Fruit fly (Drosophila melanogaster) whole organism, embryonic: ENCODE results near the gene SsRbeta.

Experiments used
- B-H1 ChIP-seq: fragments of 200-800 bp; sonication (Bioruptor generic); IDR thresholded peaks from 3 replicates; pipeline ENCODE4 v1.3.6; 2022; ENCODE audit warnings: missing biosample characterization, missing genetic modification characterization
- CG10209 ChIP-seq: fragments of 200-800 bp; sonication (Bioruptor generic); optimal IDR thresholded peaks from 3 replicates; lab custom pipeline; 2017; ENCODE audit warnings: missing biosample characterization, mild to moderate bottlenecking, missing genetic modification characterization, missing genetic modification reagents
- CG10267 ChIP-seq: fragments of 200-800 bp; sonication (Bioruptor generic); optimal IDR thresholded peaks from 2 replicates; lab custom pipeline; 2018; ENCODE audit warnings: missing biosample characterization, mild to moderate bottlenecking, missing genetic modification characterization, moderate library complexity
- CG10979 ChIP-seq: fragments of 200-800 bp; sonication (Bioruptor generic); optimal IDR thresholded peaks from 2 replicates; lab custom pipeline; 2018; ENCODE audit warnings: missing biosample characterization, mild to moderate bottlenecking, missing genetic modification characterization, moderate library complexity
- CG11504 ChIP-seq: fragments of 200-800 bp; sonication (Bioruptor generic); optimal IDR thresholded peaks from 3 replicates; lab custom pipeline; 2019; ENCODE audit warnings: missing biosample characterization, mild to moderate bottlenecking, missing genetic modification characterization, moderate library complexity
- CG11723 ChIP-seq: fragments of 200-800 bp; sonication (Bioruptor generic); optimal IDR thresholded peaks from 2 replicates; lab custom pipeline; 2017; ENCODE audit warnings: missing biosample characterization, mild to moderate bottlenecking, missing genetic modification characterization
- CG12219 ChIP-seq: fragments of 200-800 bp; sonication (Bioruptor generic); optimal IDR thresholded peaks from 3 replicates; lab custom pipeline; 2018; ENCODE audit warnings: missing biosample characterization, mild to moderate bottlenecking, missing genetic modification characterization
- CG12391 ChIP-seq: fragments of 200-800 bp; sonication (Bioruptor generic); optimal IDR thresholded peaks from 3 replicates; lab custom pipeline; 2018; ENCODE audit warnings: missing biosample characterization, mild to moderate bottlenecking, missing genetic modification characterization, moderate library complexity
- CG12659 ChIP-seq: fragments of 200-800 bp; sonication (Bioruptor generic); optimal IDR thresholded peaks from 3 replicates; lab custom pipeline; 2017; ENCODE audit warnings: mild to moderate bottlenecking, missing biosample characterization, missing genetic modification reagents, missing genetic modification characterization
- CG13424 ChIP-seq: fragments of 200-800 bp; sonication (Bioruptor generic); optimal IDR thresholded peaks from 2 replicates; lab custom pipeline; 2019; ENCODE audit warnings: missing biosample characterization, mild to moderate bottlenecking, missing genetic modification characterization, moderate library complexity
- CG14710 ChIP-seq: fragments of 200-800 bp; sonication (Bioruptor generic); optimal IDR thresholded peaks from 3 replicates; lab custom pipeline; 2019; ENCODE audit warnings: missing biosample characterization, mild to moderate bottlenecking, missing genetic modification characterization, moderate library complexity
- CG15269 ChIP-seq: fragments of 200-800 bp; sonication (Bioruptor generic); optimal IDR thresholded peaks from 2 replicates; lab custom pipeline; 2018; ENCODE audit warnings: missing biosample characterization, mild to moderate bottlenecking, missing genetic modification characterization, moderate library complexity
- CG1529 ChIP-seq: fragments of 200-800 bp; sonication (Bioruptor generic); optimal IDR thresholded peaks from 3 replicates; lab custom pipeline; 2018; ENCODE audit warnings: missing biosample characterization, missing genetic modification characterization
- CG15601 ChIP-seq: fragments of 200-800 bp; sonication (Bioruptor generic); optimal IDR thresholded peaks from 3 replicates; lab custom pipeline; 2019; ENCODE audit warnings: missing biosample characterization, mild to moderate bottlenecking, missing genetic modification characterization, moderate library complexity
- CG1602 ChIP-seq: fragments of 200-800 bp; sonication (Bioruptor generic); optimal IDR thresholded peaks from 3 replicates; lab custom pipeline; 2016; ENCODE audit warnings: missing biosample characterization, missing genetic modification characterization
- CG17361 ChIP-seq: fragments of 200-800 bp; sonication (Bioruptor generic); IDR thresholded peaks from 3 replicates; pipeline ENCODE4 v1.3.6; 2022; ENCODE audit warnings: missing biosample characterization, missing genetic modification characterization
- CG2120 ChIP-seq: fragments of 200-800 bp; sonication (Bioruptor generic); optimal IDR thresholded peaks from 3 replicates; lab custom pipeline; 2016; ENCODE audit warnings: missing biosample characterization, missing genetic modification characterization
- CG2712 ChIP-seq: fragments of 200-800 bp; optimal IDR thresholded peaks from 3 replicates; lab custom pipeline; 2019; ENCODE audit warnings: missing biosample characterization, mild to moderate bottlenecking, missing genetic modification characterization, moderate library complexity
- CG30403 ChIP-seq: fragments of 200-800 bp; sonication (Bioruptor generic); optimal IDR thresholded peaks from 3 replicates; lab custom pipeline; 2016; ENCODE audit warnings: missing biosample characterization, missing genetic modification characterization
- CG7556 ChIP-seq: fragments of 200-800 bp; sonication (Bioruptor generic); optimal IDR thresholded peaks from 2 replicates; lab custom pipeline; 2017; ENCODE audit warnings: missing biosample characterization, mild to moderate bottlenecking, missing genetic modification characterization
- CG7839 ChIP-seq: fragments of 200-800 bp; sonication (Bioruptor generic); optimal IDR thresholded peaks from 3 replicates; lab custom pipeline; 2018; ENCODE audit warnings: missing biosample characterization, mild to moderate bottlenecking, missing genetic modification characterization, moderate library complexity
- CG9727 ChIP-seq: fragments of 200-800 bp; sonication (Bioruptor generic); optimal IDR thresholded peaks from 3 replicates; lab custom pipeline; 2017; ENCODE audit warnings: missing biosample characterization, mild to moderate bottlenecking, missing genetic modification characterization
- D ChIP-seq, 2 experiments: fragments of 200-800 bp in 1 of 2; fragments of >200 bp in 1 of 2; sonication (Bioruptor generic) in 1 of 2; optimal IDR thresholded peaks; 2 replicates in 1 of 2; 3 replicates in 1 of 2; lab custom pipeline; 2017; ENCODE audit warnings: mild to moderate bottlenecking in 1 of 2, missing biosample characterization in 1 of 2, missing genetic modification characterization in 1 of 2, missing genetic modification reagents in 1 of 2
- D19A ChIP-seq: fragments of 200-800 bp; optimal IDR thresholded peaks from 3 replicates; lab custom pipeline; 2019; ENCODE audit warnings: missing biosample characterization, mild to moderate bottlenecking, missing genetic modification characterization, moderate library complexity
- Ets65A ChIP-seq: fragments of 200-800 bp; sonication (Bioruptor generic); peaks from one replicate; lab custom pipeline; 2016; ENCODE audit warnings: missing biosample characterization, missing genetic modification characterization
- Fer1 ChIP-seq: fragments of 200-800 bp; sonication (Bioruptor generic); optimal IDR thresholded peaks from 2 replicates; lab custom pipeline; 2017; ENCODE audit warnings: missing biosample characterization, mild to moderate bottlenecking, missing genetic modification characterization
- Hmr ChIP-seq: fragments of 200-800 bp; sonication (Bioruptor generic); optimal IDR thresholded peaks from 3 replicates; lab custom pipeline; 2017; ENCODE audit warnings: mild to moderate bottlenecking, missing biosample characterization, missing genetic modification reagents, missing genetic modification characterization
- Med ChIP-seq: fragments of 200-800 bp; sonication (Bioruptor generic); peaks from one replicate; lab custom pipeline; 2016; ENCODE audit warnings: missing biosample characterization, missing genetic modification characterization, mild to moderate bottlenecking, inconsistent platforms, moderate library complexity
- Nf-YC ChIP-seq: fragments of 200-800 bp; optimal IDR thresholded peaks from 3 replicates; lab custom pipeline; 2019; ENCODE audit warnings: missing biosample characterization, mild to moderate bottlenecking, missing genetic modification characterization, moderate library complexity
- Oli ChIP-seq: fragments of 200-800 bp; sonication (Bioruptor generic); optimal IDR thresholded peaks from 2 replicates; lab custom pipeline; 2018; ENCODE audit warnings: missing biosample characterization, mild to moderate bottlenecking, missing genetic modification characterization, moderate library complexity
- Sox100B ChIP-seq: fragments of 200-800 bp; sonication (Bioruptor generic); optimal IDR thresholded peaks from 3 replicates; lab custom pipeline; 2018; ENCODE audit warnings: missing biosample characterization, mild to moderate bottlenecking, missing genetic modification characterization
- Ssrp ChIP-seq: fragments of 200-800 bp; sonication (Bioruptor generic); optimal IDR thresholded peaks from 2 replicates; lab custom pipeline; 2018; ENCODE audit warnings: missing biosample characterization, mild to moderate bottlenecking, missing genetic modification characterization, moderate library complexity
- corto ChIP-seq: fragments of 200-800 bp; sonication (Bioruptor generic); optimal IDR thresholded peaks from 2 replicates; lab custom pipeline; 2016; ENCODE audit warnings: missing biosample characterization, mild to moderate bottlenecking, missing genetic modification characterization, moderate library complexity
- crp ChIP-seq, 2 experiments: fragments of 200-800 bp; sonication (Bioruptor generic); optimal IDR thresholded peaks; 2 replicates in 1 of 2; 3 replicates in 1 of 2; lab custom pipeline; 2017; ENCODE audit warnings: missing biosample characterization in 2 of 2, missing genetic modification characterization in 2 of 2, mild to moderate bottlenecking in 1 of 2, moderate library complexity in 1 of 2
- disco-r ChIP-seq: fragments of 200-800 bp; sonication (Bioruptor generic); optimal IDR thresholded peaks from 2 replicates; lab custom pipeline; 2016; ENCODE audit warnings: missing biosample characterization, missing genetic modification characterization
- dm ChIP-seq: fragments of 200-800 bp; sonication (Bioruptor generic); optimal IDR thresholded peaks from 3 replicates; lab custom pipeline; 2016; ENCODE audit warnings: missing biosample characterization, missing genetic modification characterization
- dmrt99B ChIP-seq: fragments of 200-800 bp; sonication (Bioruptor generic); optimal IDR thresholded peaks from 2 replicates; lab custom pipeline; 2018; ENCODE audit warnings: missing biosample characterization, mild to moderate bottlenecking, missing genetic modification characterization, moderate library complexity
- dysf ChIP-seq: fragments of 200-800 bp; sonication (Bioruptor generic); IDR thresholded peaks from 3 replicates; pipeline ENCODE4 v1.3.6; 2022; ENCODE audit warnings: missing biosample characterization, missing genetic modification characterization
- ewg ChIP-seq: fragments of 200-800 bp; sonication (Bioruptor generic); optimal IDR thresholded peaks from 3 replicates; lab custom pipeline; 2017; ENCODE audit warnings: mild to moderate bottlenecking, missing biosample characterization, missing genetic modification reagents, missing genetic modification characterization
- lab ChIP-seq: fragments of 200-800 bp; sonication (Bioruptor generic); optimal IDR thresholded peaks from 3 replicates; lab custom pipeline; 2017; ENCODE audit warnings: missing biosample characterization, missing genetic modification characterization, mild to moderate bottlenecking, moderate library complexity, missing genetic modification reagents
- nerfin-1 ChIP-seq: fragments of 200-800 bp; sonication (Bioruptor generic); optimal IDR thresholded peaks from 3 replicates; lab custom pipeline; 2019; ENCODE audit warnings: missing biosample characterization, mild to moderate bottlenecking, missing genetic modification characterization, moderate library complexity
- nom ChIP-seq: fragments of 200-800 bp; sonication (Bioruptor generic); optimal IDR thresholded peaks from 2 replicates; lab custom pipeline; 2017; ENCODE audit warnings: missing biosample characterization, missing genetic modification characterization, mild to moderate bottlenecking, moderate library complexity, missing genetic modification reagents
- odd ChIP-seq: fragments of 200-800 bp; sonication (Bioruptor generic); optimal IDR thresholded peaks from 2 replicates; lab custom pipeline; 2017; ENCODE audit warnings: missing biosample characterization, mild to moderate bottlenecking, missing genetic modification characterization
- pb ChIP-seq: fragments of 200-800 bp; sonication (Bioruptor generic); optimal IDR thresholded peaks from 3 replicates; lab custom pipeline; 2016; ENCODE audit warnings: missing biosample characterization, missing genetic modification characterization
- row ChIP-seq: fragments of 200-800 bp; sonication (Bioruptor generic); IDR thresholded peaks from 3 replicates; pipeline ENCODE4 v1.3.6; 2022; ENCODE audit warnings: missing biosample characterization, missing genetic modification characterization
- tin ChIP-seq: fragments of 200-800 bp; sonication (Bioruptor generic); optimal IDR thresholded peaks from 3 replicates; lab custom pipeline; 2016; ENCODE audit warnings: missing biosample characterization, missing genetic modification characterization
- unpg ChIP-seq: fragments of 200-800 bp; sonication (Bioruptor generic); optimal IDR thresholded peaks from 3 replicates; lab custom pipeline; 2018; ENCODE audit warnings: missing biosample characterization, mild to moderate bottlenecking, missing genetic modification characterization, moderate library complexity
- zf30C ChIP-seq: fragments of 200-800 bp; sonication (Bioruptor generic); optimal IDR thresholded peaks from 3 replicates; lab custom pipeline; 2018; ENCODE audit warnings: missing biosample characterization, mild to moderate bottlenecking, missing genetic modification characterization

Gene SsRbeta

dm6 chr3L:16172809-16173276 is 43.4 kb downstream of the SsRbeta start:
- TF ChIP-seq CG10267 (peak; percentile 20), Fer1 (GFP tag; lab: Kevin White, UChicago) (peak; percentile 3), row (GFP tag; lab: Robert Waterston, UW) (peak; percentile 46; the same call in 2 of the 3 replicates), CG7556 (GFP tag; lab: Kevin White, UChicago) (peak; percentile 83), CG12219 (GFP tag; lab: Kevin White, UChicago) (no peak), Ssrp (peak; percentile 47), Sox100B (GFP tag; lab: Kevin White, UChicago) (peak; percentile 59), ewg (GFP tag; lab: Kevin White, UChicago) (peak; percentile 3), crp (GFP tag; optimal IDR thresholded peaks at IDR 0.05; lab: Kevin White, UChicago) (no peak), Med (GFP tag; lab: Kevin White, UChicago) (peak; percentile 65), CG17361 (GFP tag; lab: Robert Waterston, UW) (peak; percentile 80), CG15269 (peak; percentile 51), CG10209 (GFP tag; lab: Kevin White, UChicago) (peak; percentile 40), tin (no peak), CG10979 (tag; lab: Kevin White, UChicago) (peak; percentile 54), nom (GFP tag; lab: Kevin White, UChicago) (peak; percentile 13), CG11723 (GFP tag; lab: Kevin White, UChicago) (peak; percentile 14), corto (GFP tag; lab: Kevin White, UChicago) (peak; percentile 23), CG1529 (GFP tag; lab: Kevin White, UChicago) (peak; percentile 32), D (optimal IDR thresholded peaks at IDR 0.05; lab: Kevin White, UChicago) (no peak), D (GFP tag; optimal IDR thresholded peaks at IDR 0.05; lab: Kevin White, UChicago) (peak; percentile 31), CG14710 (peak; percentile 36), Nf-YC (tag; lab: Kevin White, UChicago) (peak; percentile 6), zf30C (peak; percentile 28), pb (GFP tag; lab: Kevin White, UChicago) (no peak), CG13424 (tag; lab: Kevin White, UChicago) (peak; percentile 54), nerfin-1 (tag; lab: Kevin White, UChicago) (peak; percentile 0), Ets65A (GFP tag; lab: Kevin White, UChicago) (peak; percentile 2), CG12659 (GFP tag; lab: Kevin White, UChicago) (peak; percentile 48), dmrt99B (tag; lab: Kevin White, UChicago) (peak; percentile 58), CG11504 (peak; percentile 71), Oli (peak; percentile 59), odd (GFP tag; lab: Kevin White, UChicago) (peak; percentile 31), CG9727 (GFP tag; lab: Kevin White, UChicago) (peak; percentile 50), dm (GFP tag; lab: Kevin White, UChicago) (no peak), CG12391 (peak; percentile 52), disco-r (GFP tag; lab: Kevin White, UChicago) (no peak), D19A (tag; lab: Kevin White, UChicago) (peak; percentile 21), CG2120 (GFP tag; lab: Kevin White, UChicago) (peak; percentile 2), lab (GFP tag; lab: Kevin White, UChicago) (peak; percentile 11), CG2712 (tag; lab: Kevin White, UChicago) (peak; percentile 56), CG15601 (tag; lab: Kevin White, UChicago) (peak; percentile 30), CG30403 (GFP tag; lab: Kevin White, UChicago) (peak; percentile 49), Hmr (GFP tag; lab: Kevin White, UChicago) (peak; percentile 47), B-H1 (GFP tag; lab: Robert Waterston, UW) (no peak), dysf (GFP tag; lab: Robert Waterston, UW) (0 out of 3 replicates have a peak, but pooled peaks have one; percentile 27), CG1602 (peak; percentile 19), unpg (peak; percentile 17), CG7839 (peak; percentile 61)
